Worm (Caenorhabditis elegans) whole organism, midembryonic: ENCODE data around the gene oac-15.

ENCODE experiments used
- flt-1 ChIP-seq: fragments of 200-800 bp; sonication (Bioruptor generic); IDR thresholded peaks from 2 replicates; pipeline ENCODE4 v1.3.6; 2022; ENCODE audit warnings: missing genetic modification characterization, missing compliant biosample characterization
- klf-2 ChIP-seq: fragments of 200-800 bp; sonication (Bioruptor generic); conservative IDR thresholded peaks from 2 replicates; pipeline ENCODE4 v1.3.6; 2022; ENCODE audit warnings: missing genetic modification reagents, missing genetic modification characterization, missing compliant biosample characterization
- med-1 ChIP-seq: sonication (generic microtip); optimal IDR thresholded peaks from 2 replicates; lab custom pipeline; 2017; ENCODE audit warnings: missing genetic modification characterization, mild to moderate bottlenecking, missing compliant biosample characterization, antibody characterized with exemption, missing genetic modification reagents; ENCODE audit not compliant: insufficient read depth
- ztf-23 ChIP-seq: fragments of 200-800 bp; sonication (Bioruptor generic); IDR thresholded peaks from 2 replicates; pipeline ENCODE4 v1.3.6; 2022; ENCODE audit warnings: missing genetic modification reagents, missing genetic modification characterization, missing compliant biosample characterization

DNA sequence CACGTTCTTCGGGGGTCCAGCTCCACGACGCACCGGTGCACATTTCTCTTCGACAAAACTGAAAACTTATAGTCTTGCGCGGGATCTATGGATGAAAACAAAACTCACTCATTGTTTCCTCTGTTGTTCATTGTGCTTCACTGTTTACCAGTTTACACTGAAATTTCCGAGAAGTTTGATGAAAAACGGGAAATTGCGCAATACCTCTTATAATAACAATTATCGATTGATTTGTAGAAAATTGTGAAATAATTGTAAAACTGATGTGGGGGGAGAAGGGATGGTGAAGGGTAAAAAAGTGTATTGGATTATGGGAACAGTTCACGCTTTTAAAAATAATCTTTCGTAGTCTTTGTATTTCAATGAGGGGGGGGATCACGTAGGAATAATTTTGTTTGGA, 19.7 kb upstream of the oac-15 start:
- no peak for TF ChIP-seq flt-1 (GFP tag; lab: Robert Waterston, UW)
- no peak for TF ChIP-seq klf-2
- TF ChIP-seq med-1: no peak
- TF ChIP-seq ztf-23 (GFP tag; lab: Robert Waterston, UW): no peak
